Fruit fly (Drosophila melanogaster): ENCODE results near the gene norpA.

norpA gene

DNA sequence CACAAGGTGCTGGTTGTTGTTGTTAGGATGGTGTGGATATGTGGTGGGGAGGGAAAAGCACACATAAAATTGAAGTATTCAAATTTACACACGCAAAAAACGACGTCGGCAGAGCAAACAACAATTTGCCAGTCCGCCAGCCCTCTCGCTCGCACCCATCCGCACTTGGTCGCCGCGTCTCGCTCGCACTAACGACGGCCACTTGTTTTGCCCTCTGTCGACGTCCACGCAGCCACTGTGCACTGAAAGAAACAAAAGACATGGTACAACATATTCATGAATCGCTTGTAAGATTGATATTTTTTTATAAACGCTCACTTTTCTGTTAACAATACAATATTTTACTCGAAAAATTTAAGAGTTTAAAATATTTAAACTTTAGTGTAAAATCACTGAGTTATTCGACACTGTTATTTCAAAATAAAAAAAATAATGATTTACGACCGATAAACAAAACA, 1.5 kb downstream of the norpA start (continued):
- TF ChIP-seq z (GFP tag; IDR thresholded peaks at IDR 0.05) (no peak), bab2 (GFP tag; optimal IDR thresholded peaks at IDR 0.05) (peak; percentile 37), CG2875 (GFP tag; optimal IDR thresholded peaks at IDR 0.05) (no peak), CG12744 (GFP tag; optimal IDR thresholded peaks at IDR 0.05) (no peak), prd (optimal IDR thresholded peaks at IDR 0.05) (no peak), prd (GFP tag; IDR thresholded peaks at IDR 0.05) (peak; percentile 45; the same call in 2 of the 3 replicates), zen (tag; optimal IDR thresholded peaks at IDR 0.05) (no peak), vvl (GFP tag; IDR thresholded peaks at IDR 0.05) (0 out of 2 replicates have a peak, but pooled peaks have one; percentile 48), Xrp1 (GFP tag; IDR thresholded peaks at IDR 0.05) (peak; percentile 69), pho (GFP tag; optimal IDR thresholded peaks at IDR 0.05) (peak; percentile 43), CG12299 (tag; optimal IDR thresholded peaks at IDR 0.05) (peak; percentile 27), Camta (GFP tag; optimal IDR thresholded peaks at IDR 0.05) (peak; percentile 19), sim (GFP tag; IDR thresholded peaks at IDR 0.05) (no peak), yki (optimal IDR thresholded peaks at IDR 0.05) (no peak), unc-4 (GFP tag; IDR thresholded peaks at IDR 0.05; ENCODE audit: partially characterized antibody) (no peak), CG4617 (GFP tag; optimal IDR thresholded peaks at IDR 0.05; ENCODE audit: borderline replicate concordance) (no peak), Dp (GFP tag; optimal IDR thresholded peaks at IDR 0.05) (no peak), CG10654 (GFP tag; optimal IDR thresholded peaks at IDR 0.05) (peak; percentile 32), tgo (GFP tag; IDR thresholded peaks at IDR 0.05) (peak; percentile 64; the same call in 2 of the 3 replicates), ems (GFP tag; optimal IDR thresholded peaks at IDR 0.05) (peak; percentile 34), Dad (GFP tag; optimal IDR thresholded peaks at IDR 0.05) (peak; percentile 12), CG12219 (GFP tag; optimal IDR thresholded peaks at IDR 0.05) (no peak), Sox102F (GFP tag; optimal IDR thresholded peaks at IDR 0.05) (peak; percentile 65), fd64A (GFP tag; optimal IDR thresholded peaks at IDR 0.05) (no peak), CG6272 (GFP tag; IDR thresholded peaks at IDR 0.05) (peak; percentile 31), CG16813 (GFP tag; IDR thresholded peaks at IDR 0.05; ENCODE audit: partially characterized antibody) (no peak), Antp (GFP tag; optimal IDR thresholded peaks at IDR 0.05) (no peak), bigmax (GFP tag; optimal IDR thresholded peaks at IDR 0.05) (no peak), CG13123 (GFP tag; optimal IDR thresholded peaks at IDR 0.05) (no peak), CG11696 (GFP tag; IDR thresholded peaks at IDR 0.05) (0 out of 2 replicates have a peak, but pooled peaks have one; percentile 22), CG18764 (GFP tag; optimal IDR thresholded peaks at IDR 0.05) (peak; percentile 10), D19A (tag; optimal IDR thresholded peaks at IDR 0.05) (peak; percentile 35), ab (GFP tag; optimal IDR thresholded peaks at IDR 0.05) (no peak), CG7786 (GFP tag; optimal IDR thresholded peaks at IDR 0.05) (peak; percentile 20), Elba2 (GFP tag; optimal IDR thresholded peaks at IDR 0.05) (no peak), CG14860 (GFP tag; IDR thresholded peaks at IDR 0.05; ENCODE audit: partially characterized antibody) (no peak), CG7745 (tag; optimal IDR thresholded peaks at IDR 0.05) (no peak), bsh (GFP tag; optimal IDR thresholded peaks at IDR 0.05) (peak in 1 of 2 experiments; percentile 54), onecut (GFP tag; IDR thresholded peaks at IDR 0.05) (peak; percentile 16; the same call in 1 of the 2 replicates), emc (GFP tag; optimal IDR thresholded peaks at IDR 0.05) (peak; percentile 49), eve (GFP tag; optimal IDR thresholded peaks at IDR 0.05) (no peak), Jarid2 (GFP tag; optimal IDR thresholded peaks at IDR 0.05) (peak; percentile 16), CG11247 (GFP tag; IDR thresholded peaks at IDR 0.05) (0 out of 2 replicates have a peak, but pooled peaks have one; percentile 30), CG11398 (GFP tag; optimal IDR thresholded peaks at IDR 0.05) (no peak), Mrtf (GFP tag; IDR thresholded peaks at IDR 0.05) (peak; percentile 21; the same call in 1 of the 3 replicates), ap (GFP tag; IDR thresholded peaks at IDR 0.05) (no peak), h (optimal IDR thresholded peaks at IDR 0.05) (no peak), chinmo (GFP tag; IDR thresholded peaks at IDR 0.05; ENCODE audit: partially characterized antibody) (0 out of 4 replicates have a peak, but pooled peaks have one; percentile 16), ranshi (GFP tag; IDR thresholded peaks at IDR 0.05) (peak; percentile 41; the same call in 1 of the 2 replicates), CG10267 (tag; optimal IDR thresholded peaks at IDR 0.05) (peak; percentile 27), lola (GFP tag; optimal IDR thresholded peaks at IDR 0.05) (no peak)

Data from whole organism, embryonic.